Worm (Caenorhabditis elegans): ENCODE data around the gene M163.9.

Gene M163.9

DNA sequence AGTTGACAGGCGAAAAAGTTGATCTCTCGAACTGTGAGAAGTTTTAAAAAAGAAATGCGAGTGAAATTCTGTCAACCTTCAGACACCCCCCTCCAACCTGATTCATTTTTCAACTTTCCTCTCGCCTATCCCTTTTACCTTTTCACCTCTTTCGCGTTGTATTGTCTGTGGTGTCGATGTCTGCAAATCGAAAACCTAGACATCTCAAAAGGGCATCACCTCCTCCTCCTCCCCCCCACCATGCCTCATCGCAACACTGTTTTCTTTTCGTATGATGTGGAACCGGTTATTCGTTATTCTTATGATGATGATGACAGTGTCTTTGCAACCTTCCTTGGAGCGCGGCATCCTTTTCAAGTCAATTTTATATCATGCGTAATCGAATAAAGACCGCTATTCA lies 38.6 kb downstream of the M163.9 start:
- TF ChIP-seq C34F6.9 (tag; optimal IDR thresholded peaks at IDR 0.05) (no peak), sma-9 (GFP tag; optimal IDR thresholded peaks at IDR 0.05) (peak; percentile 80), sma-9 (tag; optimal IDR thresholded peaks at IDR 0.05) (no peak), snpc-4 (tag; optimal IDR thresholded peaks at IDR 0.05) (no peak), nhr-12 (tag; optimal IDR thresholded peaks at IDR 0.05) (no peak), skn-1 (tag; optimal IDR thresholded peaks at IDR 0.05) (no peak), aly-2 (tag; optimal IDR thresholded peaks at IDR 0.05) (no peak), alr-1 (tag; optimal IDR thresholded peaks at IDR 0.05) (no peak), ztf-11 (tag; optimal IDR thresholded peaks at IDR 0.05) (no peak), ceh-82 (tag; optimal IDR thresholded peaks at IDR 0.05) (no peak), fos-1 (tag; optimal IDR thresholded peaks at IDR 0.05) (peak; percentile 43), sma-3 (GFP tag; optimal IDR thresholded peaks at IDR 0.05) (peak; percentile 69), nhr-23 (tag; optimal IDR thresholded peaks at IDR 0.05) (no peak), ceh-16 (tag; optimal IDR thresholded peaks at IDR 0.05) (peak; percentile 47), nhr-237 (tag; optimal IDR thresholded peaks at IDR 0.05) (no peak), lin-39 (tag; optimal IDR thresholded peaks at IDR 0.05) (no peak), crh-2 (tag; optimal IDR thresholded peaks at IDR 0.05) (no peak), nhr-10 (tag; optimal IDR thresholded peaks at IDR 0.05) (no peak), mdl-1 (tag; optimal IDR thresholded peaks at IDR 0.05) (no peak), sem-4 (tag; optimal IDR thresholded peaks at IDR 0.05) (peak; percentile 26), unc-39 (tag; optimal IDR thresholded peaks at IDR 0.05) (no peak), nhr-77 (tag; optimal IDR thresholded peaks at IDR 0.05) (no peak), blmp-1 (tag; optimal IDR thresholded peaks at IDR 0.05; ENCODE audit: insufficient read depth) (peak; percentile 97), ztf-4 (tag; optimal IDR thresholded peaks at IDR 0.05) (no peak), egl-27 (tag; optimal IDR thresholded peaks at IDR 0.05) (peak; percentile 54), gmeb-1 (tag; optimal IDR thresholded peaks at IDR 0.05) (no peak), zag-1 (tag; optimal IDR thresholded peaks at IDR 0.05) (no peak), F13H6.1 (tag; optimal IDR thresholded peaks at IDR 0.05) (peak; percentile 46), lsy-2 (tag; optimal IDR thresholded peaks at IDR 0.05) (no peak), nhr-6 (tag; optimal IDR thresholded peaks at IDR 0.05) (peak; percentile 51), elt-1 (tag; optimal IDR thresholded peaks at IDR 0.05) (no peak), lin-13 (GFP tag; optimal IDR thresholded peaks at IDR 0.05) (no peak), ztf-1 (GFP tag; conservative IDR thresholded peaks at IDR 0.05) (no peak), mab-5 (tag; optimal IDR thresholded peaks at IDR 0.05) (no peak), ama-1 (optimal IDR thresholded peaks at IDR 0.05) (no peak), nhr-129 (tag; optimal IDR thresholded peaks at IDR 0.05) (peak; percentile 53), peb-1 (tag; optimal IDR thresholded peaks at IDR 0.05) (no peak), elt-3 (tag; optimal IDR thresholded peaks at IDR 0.05) (no peak), nhr-11 (tag; optimal IDR thresholded peaks at IDR 0.05) (no peak), mbf-1 (tag; optimal IDR thresholded peaks at IDR 0.05) (no peak), ZK546.5 (tag; optimal IDR thresholded peaks at IDR 0.05) (no peak), Y55F3AM.14 (GFP tag; optimal IDR thresholded peaks at IDR 0.05) (no peak), nhr-21 (tag; optimal IDR thresholded peaks at IDR 0.05) (peak; percentile 83), nhr-25 (tag; optimal IDR thresholded peaks at IDR 0.05) (peak; percentile 94), dmd-4 (tag; optimal IDR thresholded peaks at IDR 0.05) (no peak), lin-11 (tag; optimal IDR thresholded peaks at IDR 0.05) (no peak)

DNA sequence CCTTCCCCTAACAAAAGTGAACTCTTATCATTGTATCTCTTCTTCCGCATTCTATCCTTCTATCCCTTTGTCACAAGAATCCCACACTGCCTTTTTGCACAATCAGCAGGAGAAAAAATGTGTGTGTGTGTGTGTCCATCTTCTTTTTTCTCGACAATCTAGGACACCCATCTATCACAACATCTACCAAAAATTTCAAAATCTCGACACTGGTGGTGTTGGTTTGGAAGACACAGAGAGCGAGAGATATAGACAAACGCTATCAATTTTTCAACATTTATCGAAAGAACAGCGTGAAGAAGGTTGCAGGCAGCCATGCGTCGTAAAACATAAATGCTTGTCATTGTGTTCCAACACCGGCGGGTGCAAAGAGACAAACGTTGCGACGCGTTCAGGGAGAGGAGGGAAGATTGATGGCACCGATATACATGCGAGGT lies 39.5 kb downstream of the M163.9 start:
- TF ChIP-seq ztf-11 (tag; optimal IDR thresholded peaks at IDR 0.05), result no peak
- TF ChIP-seq ztf-4 (tag; optimal IDR thresholded peaks at IDR 0.05), result peak; percentile 24
- no peak for TF ChIP-seq dmd-4 (tag; optimal IDR thresholded peaks at IDR 0.05)
- peak; percentile 46 for TF ChIP-seq crh-2 (tag; optimal IDR thresholded peaks at IDR 0.05)
- TF ChIP-seq mdl-1 (tag; optimal IDR thresholded peaks at IDR 0.05), result peak in 1 of 2 experiments; percentile 10
- no peak for TF ChIP-seq nhr-10 (tag; optimal IDR thresholded peaks at IDR 0.05)
- peak; percentile 81 for TF ChIP-seq F13H6.1 (tag; optimal IDR thresholded peaks at IDR 0.05)
- no peak for TF ChIP-seq alr-1 (tag; optimal IDR thresholded peaks at IDR 0.05)
- peak; percentile 46 for TF ChIP-seq elt-1 (tag; optimal IDR thresholded peaks at IDR 0.05)
- TF ChIP-seq lin-39 (tag; optimal IDR thresholded peaks at IDR 0.05), result no peak
- peak; percentile 93 for TF ChIP-seq sma-9 (GFP tag; optimal IDR thresholded peaks at IDR 0.05)
- no peak for TF ChIP-seq sma-9 (tag; optimal IDR thresholded peaks at IDR 0.05)
- TF ChIP-seq C34F6.9 (tag; optimal IDR thresholded peaks at IDR 0.05), result peak; percentile 49
- TF ChIP-seq lin-13 (GFP tag; optimal IDR thresholded peaks at IDR 0.05), result peak; percentile 24
- no peak for TF ChIP-seq aly-2 (tag; optimal IDR thresholded peaks at IDR 0.05)
- no peak for TF ChIP-seq elt-3 (tag; optimal IDR thresholded peaks at IDR 0.05)
- peak; percentile 84 for TF ChIP-seq nhr-21 (tag; optimal IDR thresholded peaks at IDR 0.05)
- peak; percentile 78 for TF ChIP-seq sem-4 (tag; optimal IDR thresholded peaks at IDR 0.05)
- TF ChIP-seq nhr-6 (tag; optimal IDR thresholded peaks at IDR 0.05), result peak; percentile 51
- no peak for TF ChIP-seq zag-1 (tag; optimal IDR thresholded peaks at IDR 0.05)
- peak; percentile 66 for TF ChIP-seq sma-3 (GFP tag; optimal IDR thresholded peaks at IDR 0.05)
- TF ChIP-seq peb-1 (tag; optimal IDR thresholded peaks at IDR 0.05), result no peak
- peak; percentile 74 for TF ChIP-seq unc-62 (GFP tag; optimal IDR thresholded peaks at IDR 0.05)
- TF ChIP-seq R02D3.7 (tag; optimal IDR thresholded peaks at IDR 0.05), result no peak
- TF ChIP-seq lsy-2 (tag; optimal IDR thresholded peaks at IDR 0.05), result peak in 1 of 2 experiments; percentile 64
- TF ChIP-seq nhr-23 (tag; optimal IDR thresholded peaks at IDR 0.05), result no peak
- TF ChIP-seq snpc-4 (tag; optimal IDR thresholded peaks at IDR 0.05), result no peak
- peak; percentile 73 for TF ChIP-seq blmp-1 (tag; optimal IDR thresholded peaks at IDR 0.05; ENCODE audit: insufficient read depth)
- peak; percentile 88 for TF ChIP-seq nhr-25 (tag; optimal IDR thresholded peaks at IDR 0.05)
- TF ChIP-seq egl-27 (tag; optimal IDR thresholded peaks at IDR 0.05), result peak; percentile 91
- TF ChIP-seq nhr-129 (tag; optimal IDR thresholded peaks at IDR 0.05), result peak; percentile 82
- peak; percentile 53 for TF ChIP-seq fos-1 (tag; optimal IDR thresholded peaks at IDR 0.05)
- no peak for TF ChIP-seq unc-39 (tag; optimal IDR thresholded peaks at IDR 0.05)
- TF ChIP-seq ceh-16 (tag; optimal IDR thresholded peaks at IDR 0.05), result peak; percentile 67
